Fruit fly (Drosophila melanogaster): ENCODE data around the gene GC1.

DNA sequence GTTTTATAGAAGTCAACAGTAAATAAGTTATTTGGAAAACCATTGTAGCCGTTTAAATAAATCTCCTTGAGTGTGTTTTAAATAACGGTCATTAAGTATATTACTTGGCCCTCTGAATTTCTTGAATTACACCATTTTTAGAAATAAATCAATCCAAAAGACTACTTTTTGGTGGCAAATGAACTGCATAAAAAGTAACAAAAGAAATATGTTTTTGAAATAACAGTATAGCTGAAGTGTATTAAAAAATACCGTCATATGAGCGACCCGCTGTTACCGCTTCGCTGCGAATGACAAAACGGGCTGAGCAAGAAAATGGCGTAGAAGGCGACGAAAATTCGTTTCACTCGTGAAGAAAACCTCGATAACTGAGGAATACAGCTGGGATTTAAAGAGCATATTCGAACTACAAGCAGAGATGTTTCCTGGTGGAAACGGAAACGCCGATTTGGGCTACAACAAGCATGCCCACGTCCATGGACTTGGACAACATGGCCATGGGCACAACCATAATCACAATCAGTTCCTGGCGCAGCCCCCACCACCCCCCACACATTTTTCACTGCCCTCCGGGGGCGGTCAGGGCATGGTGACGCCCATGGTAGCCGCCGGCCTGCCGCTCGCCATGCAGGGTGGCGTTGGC, 18.0 kb upstream of the GC1 start, which contains the start of gene CG31211:
- TF ChIP-seq CrebB (tag; optimal IDR thresholded peaks at IDR 0.05) (no peak), Meics (GFP tag; optimal IDR thresholded peaks at IDR 0.05) (no peak), B-H1 (GFP tag; IDR thresholded peaks at IDR 0.05) (no peak), CG11398 (GFP tag; optimal IDR thresholded peaks at IDR 0.05) (no peak), Hmr (GFP tag; optimal IDR thresholded peaks at IDR 0.05) (no peak), dysf (GFP tag; IDR thresholded peaks at IDR 0.05) (no peak), CG12155 (GFP tag; optimal IDR thresholded peaks at IDR 0.05) (peak; percentile 10), cad (GFP tag; optimal IDR thresholded peaks at IDR 0.05) (no peak), scrt (GFP tag; optimal IDR thresholded peaks at IDR 0.05) (no peak), CTCF (GFP tag; optimal IDR thresholded peaks at IDR 0.05) (no peak), Mrtf (GFP tag; IDR thresholded peaks at IDR 0.05) (no peak), CG10565 (GFP tag; optimal IDR thresholded peaks at IDR 0.05) (no peak), CG9817 (tag; optimal IDR thresholded peaks at IDR 0.05) (no peak), dmrt11E (tag; optimal IDR thresholded peaks at IDR 0.05) (no peak)
